Fruit fly (Drosophila melanogaster) ovary, adult (tissue): ENCODE results near the gene CG10343.

ENCODE experiments used
- CG17801 ChIP-seq: fragments of 200-800 bp; optimal IDR thresholded peaks from 2 replicates; lab custom pipeline; 2019; ENCODE audit warnings: missing biosample characterization, mild to moderate bottlenecking, missing genetic modification characterization, moderate library complexity; ENCODE audit not compliant: partially characterized antibody

The CG10343 gene

DNA sequence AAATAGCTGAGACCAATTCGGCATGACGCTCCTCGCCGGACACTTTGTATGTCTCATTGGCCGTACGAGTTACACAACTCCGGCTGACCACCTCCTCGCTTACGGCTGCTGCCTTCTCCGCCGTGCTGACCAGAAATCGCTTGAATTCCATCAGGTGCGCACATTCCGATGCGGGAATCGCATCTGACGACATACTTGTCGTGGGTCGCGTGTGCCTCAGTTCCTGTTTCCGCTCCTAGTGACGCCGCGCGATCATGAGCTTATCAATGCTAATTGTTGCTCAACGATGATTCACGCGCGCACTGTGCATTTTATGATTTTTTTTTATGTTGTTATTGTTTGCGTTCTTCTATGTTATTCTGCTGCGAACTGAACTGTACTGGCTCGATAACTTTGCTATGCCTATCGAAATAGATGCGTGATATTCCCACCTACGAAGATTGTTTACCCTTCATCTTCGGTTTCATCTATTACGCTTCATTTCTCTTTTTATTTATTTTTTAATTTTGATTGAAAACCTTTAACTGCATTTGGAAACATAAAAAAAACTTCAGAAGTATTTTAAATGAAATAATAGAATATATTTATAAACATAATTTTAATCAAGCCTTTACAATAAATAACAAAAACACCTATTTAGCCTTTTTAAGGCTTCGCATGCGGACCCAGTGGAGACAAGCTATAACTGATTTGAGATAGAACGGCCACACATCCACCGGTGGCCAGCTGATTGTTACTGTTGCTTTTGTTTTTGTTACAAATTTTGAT, at the start of gene CG10343, which contains the start of gene CG10376:
Gene CG10343 (plus strand): TSS at position 753 of the 768 bp plus-strand sequence.
Gene CG10376 (minus strand): TSS at position 385 of the 768 bp plus-strand sequence.
- TF ChIP-seq CG17801 (GFP tag; lab: Kevin White, UChicago) = peak; percentile 69

DNA sequence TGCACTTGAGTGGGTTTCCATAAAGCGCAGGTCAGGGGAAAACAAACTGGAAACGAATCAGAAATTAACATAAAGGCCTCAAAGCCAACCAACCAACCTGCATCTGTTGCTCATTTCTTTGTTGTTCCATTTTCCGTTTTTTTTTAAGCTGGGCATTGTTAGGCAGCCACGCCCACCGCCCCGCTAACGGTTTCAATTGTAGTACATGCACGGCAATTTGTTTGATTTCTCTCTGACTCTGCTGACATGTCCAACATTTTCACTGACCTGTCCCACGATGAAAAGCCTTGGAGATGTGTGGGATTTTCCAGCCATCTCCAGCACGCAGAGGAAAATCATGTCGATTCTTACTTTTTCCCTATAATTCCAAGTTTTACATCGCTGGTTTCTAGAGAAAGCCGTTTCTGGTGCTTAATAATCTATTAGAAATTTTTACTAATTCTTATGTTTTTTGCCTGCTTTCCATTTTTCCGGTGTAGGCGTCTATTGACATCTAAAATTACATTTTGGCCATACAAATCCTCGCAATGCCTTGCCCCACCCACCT, 46.5 kb upstream of the CG10343 start:
- TF ChIP-seq CG17801 (GFP tag; lab: Kevin White, UChicago) = no peak

DNA sequence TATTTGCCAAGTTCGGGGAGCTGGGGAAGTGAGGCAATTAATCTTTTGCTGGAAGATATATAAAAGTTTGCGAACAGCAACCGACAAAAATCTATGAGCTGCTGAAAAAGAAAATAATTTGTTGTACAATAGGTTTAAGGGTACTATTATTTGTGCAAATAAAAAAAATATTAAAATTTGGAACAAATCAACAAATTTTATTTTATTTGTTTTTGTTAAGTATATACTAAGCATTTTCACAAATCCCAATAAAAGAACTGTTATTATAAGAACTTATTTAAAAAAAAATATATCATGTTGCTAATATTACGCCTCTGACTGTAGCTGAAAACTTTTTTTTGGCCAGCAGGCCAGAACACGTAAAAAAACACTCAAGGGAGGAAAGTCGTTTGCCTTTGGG, 45.2 kb upstream of the CG10343 start:
- no peak for TF ChIP-seq CG17801 (GFP tag; lab: Kevin White, UChicago)

DNA sequence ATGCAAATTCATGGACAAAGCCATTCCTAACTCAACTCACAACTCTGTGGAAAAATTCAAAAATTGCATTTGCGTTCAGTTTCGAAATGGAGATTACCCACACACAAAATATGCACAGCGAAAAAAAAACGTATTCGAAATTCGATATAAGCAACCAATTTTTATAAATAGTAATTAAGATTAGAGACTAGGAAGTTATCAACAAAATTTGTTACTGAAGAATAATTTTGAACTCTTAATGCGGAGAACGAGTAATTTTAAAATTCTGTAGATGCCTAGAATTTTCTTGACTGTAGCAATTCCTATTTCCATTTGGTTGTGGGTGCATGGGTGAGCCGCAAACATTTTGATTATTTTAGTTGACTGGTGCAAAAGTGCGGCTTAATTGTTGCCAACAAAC, 39.9 kb upstream of the CG10343 start:
- no peak for TF ChIP-seq CG17801 (GFP tag; lab: Kevin White, UChicago)

DNA sequence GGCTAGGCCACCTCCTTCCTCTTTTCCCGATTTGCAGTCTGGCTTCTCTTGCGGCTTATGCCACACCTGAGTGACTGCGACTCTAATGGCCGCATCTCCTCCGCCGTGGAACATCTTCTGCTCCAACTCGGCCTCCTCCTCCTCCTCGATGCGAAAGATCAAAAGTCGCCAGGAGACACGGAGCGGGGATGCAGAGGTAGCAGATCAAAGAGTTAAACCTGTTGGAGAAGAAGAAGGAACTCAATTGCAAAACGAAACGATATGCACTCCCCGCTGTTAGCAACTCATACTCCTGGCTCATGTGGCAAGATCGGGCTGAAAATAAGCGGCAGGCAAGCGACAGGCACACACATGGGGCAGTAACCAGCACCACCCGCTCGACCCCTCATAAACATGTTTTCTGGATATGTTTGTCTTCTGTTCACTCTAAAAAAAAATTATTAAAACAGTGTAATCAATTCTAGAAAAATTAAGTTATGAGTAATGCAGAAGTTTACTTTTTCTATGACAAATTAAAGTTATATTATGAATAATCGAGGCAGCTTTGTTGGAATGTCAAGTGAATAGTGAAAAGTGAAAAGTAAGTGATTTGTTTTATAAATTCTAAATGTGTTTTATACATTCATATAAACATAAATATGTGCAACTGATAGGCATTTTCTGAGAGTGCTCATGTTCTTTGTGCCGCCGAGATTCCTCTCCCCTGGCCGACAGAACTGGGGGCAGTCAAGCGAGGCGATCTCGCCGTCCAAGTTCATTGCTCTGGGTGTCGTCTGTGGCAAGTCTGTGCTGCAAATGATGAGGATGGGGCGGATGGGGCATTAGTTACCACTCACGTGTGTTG, 38.3 kb upstream of the CG10343 start:
- no peak for TF ChIP-seq CG17801 (GFP tag; lab: Kevin White, UChicago)

DNA sequence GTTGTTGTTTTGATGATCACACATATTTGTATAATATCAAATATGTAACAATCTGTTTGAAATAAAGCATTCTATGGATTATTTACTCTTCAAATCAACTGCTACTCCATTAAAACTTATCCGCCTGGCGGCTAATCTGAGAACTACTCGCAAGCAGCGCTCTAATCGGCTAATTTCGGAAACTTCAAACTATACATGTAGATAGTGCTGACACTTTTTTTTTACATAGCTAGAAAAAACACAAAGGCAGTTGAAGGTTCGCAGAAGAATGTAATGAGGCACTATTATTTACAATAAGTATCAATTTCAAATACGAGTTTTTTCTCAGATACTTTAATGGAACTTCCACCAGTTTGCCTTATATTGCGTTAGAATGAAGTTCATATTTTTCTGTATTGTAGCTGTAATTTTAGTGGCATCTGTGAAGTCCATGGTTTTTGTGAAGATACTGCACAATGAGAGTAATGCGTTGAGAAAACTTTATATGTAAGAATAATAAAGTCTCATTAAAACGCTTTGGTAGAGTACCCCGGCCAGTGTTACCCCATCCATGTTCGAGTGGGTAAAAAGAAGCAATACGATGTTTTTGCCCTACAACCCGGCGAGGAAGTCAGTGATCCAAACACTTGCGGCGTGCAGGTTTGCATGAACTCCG, 37.2 kb upstream of the CG10343 start:
- no peak for TF ChIP-seq CG17801 (GFP tag; lab: Kevin White, UChicago)

DNA sequence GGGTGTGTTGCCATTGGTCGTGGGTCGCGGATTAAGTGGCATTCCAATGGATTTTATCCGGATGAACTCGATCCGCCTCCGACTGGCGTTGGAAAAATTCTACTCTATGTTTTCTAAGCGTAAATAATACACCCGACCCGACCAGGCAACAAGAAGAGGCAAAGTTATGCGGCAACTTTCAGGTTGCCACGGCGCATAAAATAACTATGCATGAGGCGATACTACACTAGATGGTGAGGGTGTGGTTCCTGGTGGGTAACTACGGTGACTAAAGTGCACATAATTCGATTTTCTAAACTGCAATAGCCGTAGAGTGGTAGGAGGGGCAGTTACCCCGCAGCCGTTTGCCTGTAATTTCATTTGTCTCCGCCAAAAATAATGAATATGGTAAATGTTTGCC, 32.1 kb upstream of the CG10343 start, which contains the start of gene CG43338:
Gene CG43338 (minus strand): TSS at position 101 of the 400 bp plus-strand sequence.
- no peak for TF ChIP-seq CG17801 (GFP tag; lab: Kevin White, UChicago)

DNA sequence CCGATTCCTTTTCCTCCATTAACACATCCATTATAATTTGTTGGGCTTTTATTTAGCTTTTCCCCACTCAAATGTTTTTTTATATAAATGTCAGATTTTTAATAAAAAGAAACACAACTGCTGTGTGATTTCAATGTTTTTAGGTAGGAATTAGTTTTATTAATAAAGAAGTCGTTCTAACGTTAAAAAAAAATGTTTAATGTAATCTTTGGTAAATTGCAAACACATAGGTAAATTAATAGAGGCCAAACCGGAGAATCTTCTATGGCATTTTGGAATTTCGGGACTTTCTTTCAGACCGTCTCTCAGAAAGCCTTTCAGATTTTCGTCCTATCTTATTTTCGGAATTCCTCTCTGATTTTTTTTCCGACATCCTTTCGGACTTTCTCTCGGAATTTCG, 30.1 kb upstream of the CG10343 start, which contains the start of gene CG43339:
Gene CG43339 (minus strand): TSS at position 101 of the 400 bp plus-strand sequence.
- no peak for TF ChIP-seq CG17801 (GFP tag; lab: Kevin White, UChicago)

DNA sequence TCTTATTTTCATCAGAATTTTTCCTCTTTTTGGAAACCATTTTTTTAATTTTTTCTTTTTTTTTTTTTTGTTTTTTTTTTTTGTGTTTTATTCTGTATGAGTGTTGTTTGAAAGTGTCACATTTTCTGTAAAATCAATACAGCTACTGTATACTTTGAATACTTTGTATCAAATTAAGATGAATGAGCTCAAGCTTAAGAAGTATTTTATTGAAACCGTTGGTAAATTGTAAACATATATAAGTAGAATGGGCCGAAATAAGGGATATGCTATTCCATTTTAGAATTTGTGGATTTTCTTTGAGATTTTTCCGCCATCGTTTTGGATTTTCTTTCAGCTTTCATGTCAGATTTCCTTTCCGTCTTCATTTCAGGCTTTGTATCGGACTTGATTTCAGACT, 28.3 kb upstream of the CG10343 start, which contains the start of gene Mst36Fb:
Gene Mst36Fb (minus strand): TSS at position 101 of the 400 bp plus-strand sequence.
- TF ChIP-seq CG17801 (GFP tag; lab: Kevin White, UChicago) = no peak

DNA sequence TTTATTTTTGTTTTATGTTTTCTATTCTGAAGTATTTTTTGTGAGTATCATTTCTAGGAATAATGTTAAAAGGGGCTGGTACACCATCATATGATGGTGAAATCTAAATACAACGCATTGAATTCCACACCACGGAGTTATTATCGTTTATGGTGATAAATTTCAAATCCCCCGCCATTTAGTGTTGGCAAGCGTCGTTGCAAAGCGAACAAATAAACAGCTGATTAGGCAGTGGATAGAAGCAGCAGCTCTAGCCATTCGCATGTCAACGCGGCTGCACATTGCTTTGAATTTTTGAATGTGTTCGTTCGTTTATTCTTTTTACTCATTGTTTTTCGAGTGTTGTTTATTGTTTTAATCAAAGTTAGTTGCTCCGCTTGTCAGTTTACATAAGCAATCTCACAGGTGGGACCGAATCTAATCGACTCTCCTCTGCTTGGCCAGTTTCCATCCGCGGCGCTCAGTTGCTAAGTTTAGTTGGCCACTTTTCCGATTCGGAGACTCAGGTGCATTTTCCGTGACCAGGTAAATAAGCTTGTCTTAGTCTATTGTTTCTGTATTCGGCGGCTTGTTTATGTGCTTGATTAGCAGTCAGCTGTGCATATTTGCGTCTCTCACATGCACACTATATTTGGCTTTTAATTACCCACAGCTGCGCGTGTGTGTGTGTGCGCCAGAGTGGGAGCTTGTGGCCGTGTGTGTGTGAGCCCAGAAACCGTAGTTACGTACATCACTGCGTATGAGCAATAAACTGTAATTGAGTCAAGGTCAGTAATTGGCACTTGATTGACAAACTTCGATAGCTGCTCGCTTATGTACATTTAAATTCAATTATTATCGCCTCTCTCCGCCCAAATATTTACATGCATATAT, 26.1 kb upstream of the CG10343 start, which contains the start of the genes Mst36Fa and CG31751:
Gene Mst36Fa (minus strand): TSS at position 51 of the 873 bp plus-strand sequence.
Gene CG31751 (plus strand): TSS at position 274 of the 873 bp plus-strand sequence.
- TF ChIP-seq CG17801 (GFP tag; lab: Kevin White, UChicago) = peak; percentile 4

DNA sequence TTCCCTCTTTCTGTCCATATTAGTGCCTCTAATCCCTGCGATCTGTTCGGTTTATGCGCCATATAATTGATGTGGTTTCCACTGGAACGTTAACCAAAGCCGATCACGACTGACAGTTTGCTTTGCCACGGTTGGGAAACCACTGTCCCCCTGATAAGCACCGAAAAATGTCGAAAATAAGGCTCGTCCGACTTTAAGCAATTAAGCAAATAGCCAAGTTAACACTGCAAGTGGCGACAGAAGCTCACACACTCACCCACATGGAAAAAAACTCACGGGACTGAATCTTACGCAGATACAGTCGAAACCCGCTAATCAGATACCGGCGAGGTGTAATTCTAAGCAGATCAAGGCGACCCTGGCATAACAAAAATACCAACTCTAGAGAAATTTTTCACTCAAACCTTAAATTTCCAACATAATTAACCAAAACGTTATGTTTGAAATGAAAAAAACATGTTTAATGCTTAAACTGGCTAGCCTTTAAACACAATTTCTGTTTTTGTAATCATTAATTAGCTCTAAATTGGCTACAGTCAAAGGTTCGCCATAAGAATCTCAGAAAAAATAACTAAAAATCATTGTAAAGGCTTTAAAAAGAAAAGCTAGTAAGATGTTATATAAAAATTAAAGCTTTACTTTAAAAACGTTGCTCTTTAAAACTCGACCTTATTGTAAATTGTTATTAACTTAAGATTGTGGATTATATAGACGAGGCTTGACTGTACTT, 25.2 kb upstream of the CG10343 start:
- TF ChIP-seq CG17801 (GFP tag; lab: Kevin White, UChicago) = no peak

DNA sequence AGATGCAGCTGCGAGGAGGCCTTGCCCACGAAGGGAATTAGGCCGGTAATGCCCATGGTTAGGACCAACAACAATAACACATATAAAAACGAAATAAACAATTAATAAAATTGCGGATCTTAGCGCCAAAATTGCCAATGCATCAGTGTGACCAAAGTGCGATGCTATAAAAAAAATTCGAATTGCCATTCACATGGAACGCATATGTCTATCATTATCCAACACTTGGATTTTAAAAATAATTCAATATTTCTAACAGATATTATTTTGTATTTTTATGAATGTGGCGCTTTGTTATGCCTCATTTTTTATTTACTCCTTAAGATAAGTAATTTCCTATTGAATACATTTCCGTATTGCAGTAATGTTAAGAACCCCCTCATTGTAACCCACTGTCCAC, 21.4 kb upstream of the CG10343 start, which contains the start of gene tos:
Gene tos (minus strand): TSS at position 173 of the 400 bp plus-strand sequence.
- TF ChIP-seq CG17801 (GFP tag; lab: Kevin White, UChicago) = no peak

DNA sequence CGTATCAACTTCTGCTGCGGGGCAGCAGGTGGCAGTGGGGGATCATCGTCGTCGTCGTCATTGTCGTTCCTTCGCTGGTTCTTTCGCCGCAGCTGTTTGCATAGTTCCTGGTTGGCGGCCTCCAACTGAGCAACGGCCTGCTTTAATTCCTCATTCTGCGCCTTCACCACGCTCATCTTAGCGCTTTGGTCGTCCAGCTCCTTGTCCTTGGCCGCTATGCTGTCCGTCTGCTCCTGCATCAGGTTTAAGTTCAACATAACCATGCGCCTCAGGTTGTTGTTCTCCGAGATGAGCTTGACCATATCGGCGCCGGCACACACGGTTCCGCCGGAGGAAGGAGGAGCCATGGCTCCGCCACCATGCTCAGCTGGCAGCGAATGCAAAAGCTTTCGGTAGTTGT, 15.4 kb upstream of the CG10343 start:
- TF ChIP-seq CG17801 (GFP tag; lab: Kevin White, UChicago) = no peak
